Worm (Caenorhabditis elegans) whole organism, L1 larva: ENCODE data around the gene W03F9.9.

Experiments
- nhr-76 ChIP-seq: sonication (generic microtip); optimal IDR thresholded peaks from 2 replicates; lab custom pipeline; 2017; ENCODE audit warnings: missing biosample characterization, missing genetic modification characterization
- ztf-11 ChIP-seq, 2 experiments: sonication (generic microtip); optimal IDR thresholded peaks; 2 replicates each; lab custom pipeline; 2016 to 2017; ENCODE audit warnings: missing genetic modification characterization in 2 of 2, missing biosample characterization in 1 of 2, missing compliant biosample characterization in 1 of 2

- no peak for TF ChIP-seq nhr-76 (tag; lab: Kevin White, UChicago)
- TF ChIP-seq ztf-11 (tag; optimal IDR thresholded peaks at IDR 0.05; lab: Kevin White, UChicago) = no peak
Observed at ce11 chrV:104474-104873, 34.2 kb upstream of the W03F9.9 start, which contains the start of gene picd-1.
